Worm (Caenorhabditis elegans) whole organism, L4 larva: ENCODE data around the gene clec-217.

Experiments used
- F26F4.8 ChIP-seq: fragments of 200-800 bp; sonication (Bioruptor generic); conservative IDR thresholded peaks from 2 replicates; pipeline ENCODE4 v1.3.6; 2022; ENCODE audit warnings: missing genetic modification characterization, missing compliant biosample characterization
- F37D6.2 ChIP-seq: sonication (generic microtip); optimal IDR thresholded peaks from 2 replicates; lab custom pipeline; 2016; ENCODE audit warnings: mild to moderate bottlenecking, missing genetic modification characterization, missing compliant biosample characterization
- F44E2.7 ChIP-seq: fragments of 200-800 bp; sonication (Bioruptor generic); IDR thresholded peaks from 2 replicates; pipeline ENCODE4 v2.1.2; 2022; ENCODE audit warnings: missing genetic modification characterization, missing compliant biosample characterization
- R02D3.7 ChIP-seq: fragments of 150-350 bp; sonication (generic microtip); optimal IDR thresholded peaks from 3 replicates; lab custom pipeline; 2014; ENCODE audit warnings: missing biosample characterization, missing genetic modification characterization
- T26A8.4 ChIP-seq: fragments of 200-800 bp; sonication (Bioruptor generic); IDR thresholded peaks from 2 replicates; pipeline ENCODE4 v1.3.6; 2022; ENCODE audit warnings: missing genetic modification characterization, missing compliant biosample characterization
- Y48G9A.11 ChIP-seq: fragments of 200-800 bp; sonication (Bioruptor generic); IDR thresholded peaks from 2 replicates; pipeline ENCODE4 v1.3.6; 2022; ENCODE audit warnings: missing genetic modification reagents, missing genetic modification characterization, missing compliant biosample characterization
- Y5F2A.4 ChIP-seq: fragments of 200-800 bp; sonication (Bioruptor generic); optimal IDR thresholded peaks from 2 replicates; lab custom pipeline; 2018; ENCODE audit warnings: mild to moderate bottlenecking, missing genetic modification characterization, missing compliant biosample characterization
- ZK337.2 ChIP-seq: fragments of 200-800 bp; sonication (Bioruptor generic); IDR thresholded peaks from 2 replicates; pipeline ENCODE4 v1.3.6; 2022; ENCODE audit warnings: missing genetic modification reagents, missing genetic modification characterization, missing compliant biosample characterization
- ZK546.5 ChIP-seq, 2 experiments: sonication (generic microtip); optimal IDR thresholded peaks; 2 replicates each; lab custom pipeline; 2017; ENCODE audit warnings: missing biosample characterization in 2 of 2, missing genetic modification characterization in 2 of 2
- ceh-20 ChIP-seq: fragments of 200-800 bp; sonication (Bioruptor generic); IDR thresholded peaks from 2 replicates; pipeline ENCODE4 v1.3.6; 2022; ENCODE audit warnings: missing genetic modification reagents, missing genetic modification characterization, missing compliant biosample characterization
- ceh-44 ChIP-seq: fragments of 200-800 bp; sonication (Bioruptor generic); IDR thresholded peaks from 2 replicates; pipeline ENCODE4 v1.3.6; 2022; ENCODE audit warnings: missing genetic modification reagents, missing genetic modification characterization, missing compliant biosample characterization
- dmd-8 ChIP-seq: fragments of 200-800 bp; sonication (Bioruptor generic); IDR thresholded peaks from 2 replicates; pipeline ENCODE4 v1.3.6; 2022; ENCODE audit warnings: missing genetic modification characterization, missing compliant biosample characterization
- dmd-9 ChIP-seq: fragments of 200-800 bp; sonication (Bioruptor generic); IDR thresholded peaks from 2 replicates; pipeline ENCODE4 v1.3.6; 2022; ENCODE audit warnings: missing genetic modification reagents, missing genetic modification characterization, missing compliant biosample characterization
- duxl-1 ChIP-seq: sonication (generic microtip); optimal IDR thresholded peaks from 2 replicates; lab custom pipeline; 2016; ENCODE audit warnings: mild to moderate bottlenecking, missing genetic modification characterization, moderate library complexity, missing compliant biosample characterization; ENCODE audit not compliant: poor library complexity
- egl-27 ChIP-seq: sonication (generic microtip); optimal IDR thresholded peaks from 3 replicates; lab custom pipeline; 2017; ENCODE audit warnings: missing biosample characterization, missing genetic modification reagents, missing genetic modification characterization
- hlh-11 ChIP-seq: fragments of 200-800 bp; sonication (Bioruptor generic); optimal IDR thresholded peaks from 2 replicates; lab custom pipeline; 2018; ENCODE audit warnings: mild to moderate bottlenecking, missing genetic modification characterization, missing compliant biosample characterization
- hlh-30 ChIP-seq: sonication (generic microtip); optimal IDR thresholded peaks from 2 replicates; lab custom pipeline; 2017; ENCODE audit warnings: antibody characterized with exemption, mild to moderate bottlenecking, missing genetic modification characterization, missing compliant biosample characterization; ENCODE audit not compliant: insufficient read depth
- hmg-1.1 ChIP-seq: fragments of 200-800 bp; sonication (Bioruptor generic); IDR thresholded peaks from 2 replicates; pipeline ENCODE4 v1.3.6; 2022; ENCODE audit warnings: missing genetic modification reagents, missing genetic modification characterization, missing compliant biosample characterization
- lin-1 ChIP-seq: fragments of 200-800 bp; sonication (Bioruptor generic); IDR thresholded peaks from 2 replicates; pipeline ENCODE4 v1.3.6; 2022; ENCODE audit warnings: missing genetic modification reagents, missing genetic modification characterization, missing compliant biosample characterization
- lin-29 ChIP-seq: fragments of 200-800 bp; sonication (Bioruptor generic); IDR thresholded peaks from 2 replicates; pipeline ENCODE4 v1.3.6; 2022; ENCODE audit warnings: missing genetic modification reagents, missing genetic modification characterization, missing compliant biosample characterization
- lir-3 ChIP-seq: sonication (generic microtip); optimal IDR thresholded peaks from 2 replicates; lab custom pipeline; 2016; ENCODE audit warnings: mild to moderate bottlenecking, missing genetic modification characterization, missing compliant biosample characterization
- mdl-1 ChIP-seq, 2 experiments: fragments of 150-350 bp in 1 of 2; sonication (generic microtip) in 1 of 2; optimal IDR thresholded peaks; 2 replicates each; lab custom pipeline; 2014 to 2017; ENCODE audit warnings: missing biosample characterization in 2 of 2, missing genetic modification characterization in 2 of 2
- mdt-29 ChIP-seq: fragments of 200-800 bp; sonication (Bioruptor generic); IDR thresholded peaks from 2 replicates; pipeline ENCODE4 v1.3.6; 2022; ENCODE audit warnings: missing genetic modification reagents, missing genetic modification characterization, missing compliant biosample characterization
- mes-2 ChIP-seq: sonication (generic microtip); optimal IDR thresholded peaks from 2 replicates; lab custom pipeline; 2016; ENCODE audit warnings: missing genotype, mild to moderate bottlenecking, missing genetic modification characterization, missing compliant biosample characterization; ENCODE audit not compliant: poor library complexity, severe bottlenecking
- nhr-102 ChIP-seq: sonication (generic microtip); optimal IDR thresholded peaks from 2 replicates; lab custom pipeline; 2016; ENCODE audit warnings: mild to moderate bottlenecking, missing genetic modification characterization, moderate library complexity, missing compliant biosample characterization
- nhr-237 ChIP-seq: sonication (generic microtip); optimal IDR thresholded peaks from 2 replicates; lab custom pipeline; 2017; ENCODE audit warnings: missing biosample characterization, missing genetic modification characterization
- nhr-6 ChIP-seq: fragments of 150-350 bp; optimal IDR thresholded peaks from 2 replicates; lab custom pipeline; 2014; ENCODE audit warnings: missing biosample characterization, missing genetic modification characterization
- nhr-76 ChIP-seq: fragments of 150-350 bp; optimal IDR thresholded peaks from 2 replicates; lab custom pipeline; 2014; ENCODE audit warnings: missing biosample characterization, missing genetic modification characterization
- php-3 ChIP-seq: fragments of 200-800 bp; sonication (Bioruptor generic); IDR thresholded peaks from 2 replicates; pipeline ENCODE4 v1.3.6; 2022; ENCODE audit warnings: missing genetic modification reagents, missing genetic modification characterization, missing compliant biosample characterization
- pqm-1 ChIP-seq: sonication (generic microtip); optimal IDR thresholded peaks from 2 replicates; lab custom pipeline; 2017; ENCODE audit warnings: missing biosample characterization, missing genetic modification characterization
- saeg-2 ChIP-seq: fragments of 200-800 bp; sonication (Bioruptor generic); IDR thresholded peaks from 2 replicates; pipeline ENCODE4 v1.3.6; 2022; ENCODE audit warnings: missing genetic modification reagents, missing genetic modification characterization, missing compliant biosample characterization
- snpc-1.2 ChIP-seq: fragments of 200-800 bp; sonication (Bioruptor generic); IDR thresholded peaks from 2 replicates; pipeline ENCODE4 v1.3.6; 2022; ENCODE audit warnings: missing genetic modification reagents, missing genetic modification characterization, missing compliant biosample characterization
- snpc-4 ChIP-seq: fragments of 150-350 bp; optimal IDR thresholded peaks from 2 replicates; lab custom pipeline; 2014; ENCODE audit warnings: missing biosample characterization, missing genetic modification characterization
- spr-1 ChIP-seq: sonication (generic microtip); optimal IDR thresholded peaks from 2 replicates; lab custom pipeline; 2016; ENCODE audit warnings: mild to moderate bottlenecking, missing genetic modification characterization, missing compliant biosample characterization
- spr-3 ChIP-seq: fragments of 200-800 bp; sonication (Bioruptor generic); optimal IDR thresholded peaks from 2 replicates; lab custom pipeline; 2018; ENCODE audit warnings: mild to moderate bottlenecking, missing genetic modification characterization, missing compliant biosample characterization
- tag-97 ChIP-seq: fragments of 200-800 bp; sonication (Bioruptor generic); IDR thresholded peaks from 2 replicates; pipeline ENCODE4 v1.3.6; 2022; ENCODE audit warnings: missing genetic modification characterization, missing compliant biosample characterization
- unc-39 ChIP-seq: sonication (generic microtip); optimal IDR thresholded peaks from 2 replicates; lab custom pipeline; 2017; ENCODE audit warnings: missing biosample characterization, missing genetic modification characterization
- unc-62 ChIP-seq, 3 experiments: fragments of 150-350 bp in 1 of 3; sonication (generic microtip); optimal IDR thresholded peaks in 2 of 3; peaks in 1 of 3; 1 replicate in 1 of 3; 2 replicates in 2 of 3; lab custom pipeline; 2014 to 2017; ENCODE audit warnings: missing biosample characterization in 3 of 3, missing genetic modification characterization in 3 of 3, missing genetic modification reagents in 3 of 3, missing genotype in 1 of 3
- zag-1 ChIP-seq: fragments of 150-350 bp; optimal IDR thresholded peaks from 2 replicates; lab custom pipeline; 2014; ENCODE audit warnings: missing biosample characterization, missing genetic modification characterization

Gene clec-217

ce11 chrV:8000929-8001513, 42.4 kb upstream of the clec-217 start, which contains the start of gene Y97E10AR.1 (continued):
- TF ChIP-seq nhr-102 (tag; lab: Kevin White, UChicago), result no peak
- TF ChIP-seq mdt-29 (GFP tag; lab: Robert Waterston, UW), result no peak
- TF ChIP-seq mdl-1 (tag; optimal IDR thresholded peaks at IDR 0.05; lab: Kevin White, UChicago), result peak in 1 of 2 experiments; percentile 86
- TF ChIP-seq spr-1 (tag; lab: Kevin White, UChicago), result no peak

- TF ChIP-seq ZK337.2 (GFP tag; lab: Robert Waterston, UW) (no peak), nhr-6 (tag; lab: Kevin White, UChicago) (no peak), nhr-76 (no peak), mdl-1 (tag; optimal IDR thresholded peaks at IDR 0.05; lab: Kevin White, UChicago) (no peak), spr-3 (no peak), snpc-4 (no peak), ZK546.5 (tag; optimal IDR thresholded peaks at IDR 0.05; lab: Kevin White, UChicago) (no peak), hmg-1.1 (GFP tag; lab: Robert Waterston, UW) (no peak), Y48G9A.11 (no peak), mes-2 (tag; lab: Kevin White, UChicago) (no peak), php-3 (GFP tag; lab: Robert Waterston, UW) (no peak), unc-39 (tag; lab: Kevin White, UChicago) (no peak), R02D3.7 (no peak)
Observed at ce11 chrV:7995878-7996277, 37.2 kb upstream of the clec-217 start, which contains the start of gene Y97E10AR.2. Gene Y97E10AR.2, plus strand, starts transcription at chrV:7996178.

ce11 chrV:7995165-7995564, 36.5 kb upstream of the clec-217 start:
- TF ChIP-seq T26A8.4 (GFP tag; lab: Robert Waterston, UW) (no peak), nhr-6 (tag; lab: Kevin White, UChicago) (no peak), duxl-1 (tag; lab: Kevin White, UChicago) (no peak), snpc-1.2 (GFP tag; lab: Robert Waterston, UW) (no peak), F26F4.8 (GFP tag; lab: Robert Waterston, UW) (no peak), hlh-30 (tag; lab: Kevin White, UChicago) (no peak), pqm-1 (tag; lab: Kevin White, UChicago) (no peak), ceh-44 (GFP tag; lab: Robert Waterston, UW) (no peak), ZK337.2 (GFP tag; lab: Robert Waterston, UW) (no peak), unc-62 (GFP tag; optimal IDR thresholded peaks at IDR 0.05 in 1 of 2; lab: Kevin White, UChicago) (no peak), unc-62 (tag; optimal IDR thresholded peaks at IDR 0.05; lab: Kevin White, UChicago) (no peak), nhr-237 (tag; lab: Kevin White, UChicago) (no peak), lin-29 (GFP tag; lab: Robert Waterston, UW) (no peak), hlh-11 (tag; lab: Kevin White, UChicago) (no peak), saeg-2 (no peak), lin-1 (GFP tag; lab: Robert Waterston, UW) (no peak), ceh-20 (no peak), lir-3 (tag; lab: Kevin White, UChicago) (no peak), F44E2.7 (GFP tag; lab: Robert Waterston, UW) (no peak), F37D6.2 (tag; lab: Kevin White, UChicago) (no peak)

ce11 chrV:7994570-7994969, 35.9 kb upstream of the clec-217 start, which contains the start of gene ceh-76:
Gene ceh-76, minus strand, starts transcription at chrV:7994670.
- TF ChIP-seq mdl-1 (tag; optimal IDR thresholded peaks at IDR 0.05; lab: Kevin White, UChicago) (no peak), dmd-8 (GFP tag; lab: Robert Waterston, UW) (no peak), tag-97 (GFP tag; lab: Robert Waterston, UW) (no peak), Y5F2A.4 (GFP tag; lab: Kevin White, UChicago) (no peak), ceh-44 (GFP tag; lab: Robert Waterston, UW) (no peak), nhr-237 (tag; lab: Kevin White, UChicago) (no peak), zag-1 (tag; lab: Kevin White, UChicago) (no peak), dmd-9 (GFP tag; lab: Robert Waterston, UW) (no peak), egl-27 (tag; lab: Kevin White, UChicago) (no peak), ZK546.5 (tag; optimal IDR thresholded peaks at IDR 0.05; lab: Kevin White, UChicago) (no peak), nhr-6 (tag; lab: Kevin White, UChicago) (no peak)
